Fruit fly (Drosophila melanogaster): ENCODE data around the gene CG45045.

dm6 chr3R:17716858-17717596 is 49.7 kb downstream of the CG45045 start:
- TF ChIP-seq CG11617 (GFP tag; optimal IDR thresholded peaks at IDR 0.05) (peak; percentile 41), tj (GFP tag; optimal IDR thresholded peaks at IDR 0.05) (peak; percentile 58), kay (GFP tag; ENCODE audit: borderline replicate concordance) (no peak), toe (GFP tag; optimal IDR thresholded peaks at IDR 0.05) (peak; percentile 11), CG33017 (tag; optimal IDR thresholded peaks at IDR 0.05) (peak; percentile 34), CG1620 (GFP tag; optimal IDR thresholded peaks at IDR 0.05) (peak; percentile 21), Mnt (GFP tag; optimal IDR thresholded peaks at IDR 0.05) (peak; percentile 77)
